Worm (Caenorhabditis elegans): ENCODE data around the gene F13H8.6.

F13H8.6 gene

DNA sequence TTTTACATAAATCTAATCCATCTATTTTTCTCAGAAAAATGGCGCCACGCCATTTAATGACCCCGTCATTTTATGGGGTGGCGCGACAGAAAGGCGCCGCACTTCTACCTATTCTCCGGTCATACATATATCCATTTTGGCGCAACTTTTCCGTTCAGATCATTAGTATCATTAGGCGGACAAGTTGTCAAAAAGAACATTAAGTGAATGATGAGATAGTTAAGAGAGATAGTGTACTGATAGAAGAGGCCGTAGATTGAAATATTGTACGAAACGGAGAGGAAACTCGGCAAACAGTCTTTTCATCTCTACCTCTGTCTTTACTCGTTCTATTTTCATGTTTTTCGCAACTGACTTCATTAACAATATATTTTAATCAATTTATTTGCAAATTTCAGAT is 37.3 kb upstream of the F13H8.6 start, which contains the start of gene sma-6:
Gene sma-6, plus strand, starts transcription at position 399 of the 400 bp plus-strand sequence.
- TF ChIP-seq nhr-23 (tag; optimal IDR thresholded peaks at IDR 0.05) (peak; percentile 18), sea-2 (GFP tag; optimal IDR thresholded peaks at IDR 0.05) (no peak), ZK546.5 (tag; optimal IDR thresholded peaks at IDR 0.05) (no peak), elt-2 (tag; optimal IDR thresholded peaks at IDR 0.05) (peak; percentile 30)

DNA sequence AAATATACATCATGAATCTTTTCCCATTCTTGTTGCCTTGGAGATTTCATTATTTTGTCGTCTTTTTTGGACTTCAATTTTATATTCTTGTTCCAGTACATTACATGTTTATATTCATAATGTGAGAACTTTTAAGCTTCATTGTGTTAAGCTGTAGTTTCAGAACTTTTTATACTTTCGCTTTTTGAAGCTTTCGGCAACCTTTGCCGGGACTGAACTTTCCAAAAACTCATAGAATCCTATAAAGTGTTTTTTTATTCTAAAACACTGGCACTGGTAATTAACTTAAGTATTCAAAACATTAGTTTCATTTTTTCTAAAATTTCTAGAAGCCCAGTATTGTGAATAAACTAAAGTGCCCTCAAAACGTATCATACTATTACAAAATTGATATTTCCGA is 36.2 kb upstream of the F13H8.6 start, which contains the start of gene C32D5.4:
Gene C32D5.4, minus strand, starts transcription at position 101 of the 400 bp plus-strand sequence.
- TF ChIP-seq lin-15B (tag; optimal IDR thresholded peaks at IDR 0.05): no peak
- TF ChIP-seq elt-1 (tag; optimal IDR thresholded peaks at IDR 0.05): no peak
- no peak for TF ChIP-seq nhr-43 (tag; optimal IDR thresholded peaks at IDR 0.05; ENCODE audit: poor library complexity, severe bottlenecking)

DNA sequence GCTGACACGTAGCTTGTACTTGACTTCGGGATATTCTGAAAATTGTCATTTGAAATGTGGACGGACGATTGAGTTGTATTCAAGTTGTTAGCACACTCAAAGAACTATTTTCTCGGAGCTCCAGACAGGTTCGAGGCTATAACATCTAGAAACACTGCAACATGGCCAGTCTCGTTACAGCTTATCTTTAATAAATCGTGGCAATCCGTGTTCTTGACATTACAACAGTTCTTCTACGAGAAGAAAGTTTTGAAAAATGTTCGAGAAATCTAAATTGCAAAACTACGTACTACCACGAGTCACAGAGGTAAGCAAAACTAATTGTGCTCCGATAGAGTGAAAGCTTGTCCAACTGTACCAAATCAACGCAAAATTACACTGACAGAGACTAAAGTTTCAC is 35.3 kb upstream of the F13H8.6 start:
- TF ChIP-seq elt-1 (tag; optimal IDR thresholded peaks at IDR 0.05) (no peak), nhr-25 (tag; optimal IDR thresholded peaks at IDR 0.05) (no peak), nhr-77 (tag; optimal IDR thresholded peaks at IDR 0.05) (no peak), nhr-12 (tag; optimal IDR thresholded peaks at IDR 0.05) (no peak)

DNA sequence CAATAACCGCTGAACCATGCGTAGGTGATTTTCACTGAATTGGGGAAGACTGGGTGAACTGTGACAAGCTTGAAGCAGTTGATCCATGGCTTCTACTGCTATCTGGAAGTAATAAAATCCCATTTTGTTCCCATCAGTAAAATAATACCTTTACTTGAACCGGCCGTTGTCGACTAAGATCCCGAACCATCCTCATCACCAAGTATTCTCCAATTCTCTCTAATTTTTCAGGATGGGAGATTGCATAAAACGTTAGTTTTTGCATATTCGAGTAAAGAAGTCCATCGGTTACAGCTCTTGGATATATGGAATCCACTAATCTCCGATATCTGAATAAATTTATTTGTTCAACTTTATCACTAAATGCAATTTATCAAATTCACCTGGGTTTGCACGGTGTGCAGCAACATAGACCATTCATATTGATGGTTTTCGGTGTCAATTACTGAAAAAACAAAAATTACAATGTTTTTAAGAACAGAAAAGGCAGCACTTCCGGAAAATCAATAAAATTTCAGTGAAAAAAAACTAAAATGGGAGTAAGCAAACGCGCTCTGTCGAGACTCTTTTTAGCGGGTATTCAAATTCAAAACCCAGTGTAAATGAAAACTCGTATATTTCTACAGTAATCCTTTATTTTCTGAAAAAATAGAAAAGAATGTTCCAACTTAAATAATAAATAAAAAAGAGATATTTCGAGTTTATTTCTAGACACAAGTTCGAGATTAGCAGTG is 34.1 kb upstream of the F13H8.6 start, which contains the start of gene efr-3:
Gene efr-3, minus strand, starts transcription at position 505 of the 734 bp plus-strand sequence.
- TF ChIP-seq nhr-28 (tag; optimal IDR thresholded peaks at IDR 0.05): no peak
- no peak for TF ChIP-seq ceh-9 (tag; optimal IDR thresholded peaks at IDR 0.05)
- TF ChIP-seq lin-39 (tag; optimal IDR thresholded peaks at IDR 0.05): no peak
- TF ChIP-seq mdl-1 (tag; optimal IDR thresholded peaks at IDR 0.05): no peak
- TF ChIP-seq unc-62 (GFP tag; optimal IDR thresholded peaks at IDR 0.05): no peak
- no peak for TF ChIP-seq eor-1 (tag; optimal IDR thresholded peaks at IDR 0.05)
- TF ChIP-seq fos-1 (tag; optimal IDR thresholded peaks at IDR 0.05): no peak
- TF ChIP-seq elt-1 (tag; optimal IDR thresholded peaks at IDR 0.05): no peak
- TF ChIP-seq nhr-76 (tag; optimal IDR thresholded peaks at IDR 0.05): no peak
- TF ChIP-seq lin-15B (tag; optimal IDR thresholded peaks at IDR 0.05): peak; percentile 62
- TF ChIP-seq nfya-1 (tag; optimal IDR thresholded peaks at IDR 0.05; ENCODE audit: insufficient read depth): peak; percentile 63
- TF ChIP-seq elt-3 (tag; optimal IDR thresholded peaks at IDR 0.05): no peak
- TF ChIP-seq pqm-1 (tag; optimal IDR thresholded peaks at IDR 0.05): peak; percentile 44
- no peak for TF ChIP-seq skn-1 (tag; optimal IDR thresholded peaks at IDR 0.05)
- no peak for TF ChIP-seq snpc-4 (tag; optimal IDR thresholded peaks at IDR 0.05)
- no peak for TF ChIP-seq nhr-25 (tag; optimal IDR thresholded peaks at IDR 0.05)
- no peak for TF ChIP-seq zag-1 (tag; optimal IDR thresholded peaks at IDR 0.05)
- TF ChIP-seq nhr-12 (tag; optimal IDR thresholded peaks at IDR 0.05): no peak
- TF ChIP-seq tbx-2 (tag; optimal IDR thresholded peaks at IDR 0.05): no peak
- TF ChIP-seq ztf-4 (tag; optimal IDR thresholded peaks at IDR 0.05): no peak
- TF ChIP-seq aly-2 (tag; optimal IDR thresholded peaks at IDR 0.05): no peak
- no peak for TF ChIP-seq mml-1 (tag; optimal IDR thresholded peaks at IDR 0.05)
- TF ChIP-seq ztf-11 (tag; optimal IDR thresholded peaks at IDR 0.05): no peak
- peak; percentile 71 for TF ChIP-seq pha-4 (tag; optimal IDR thresholded peaks at IDR 0.05)
- TF ChIP-seq ceh-28 (tag; optimal IDR thresholded peaks at IDR 0.05): peak; percentile 79
- TF ChIP-seq R02D3.7 (tag; optimal IDR thresholded peaks at IDR 0.05): no peak
- no peak for TF ChIP-seq ceh-82 (tag; optimal IDR thresholded peaks at IDR 0.05)
- no peak for TF ChIP-seq fkh-2 (tag; optimal IDR thresholded peaks at IDR 0.05)
- no peak for TF ChIP-seq nhr-77 (tag; optimal IDR thresholded peaks at IDR 0.05)
- no peak for TF ChIP-seq ceh-16 (tag; optimal IDR thresholded peaks at IDR 0.05)
- TF ChIP-seq egl-27 (tag; optimal IDR thresholded peaks at IDR 0.05): no peak
- no peak for TF ChIP-seq elt-2 (tag; optimal IDR thresholded peaks at IDR 0.05)
- TF ChIP-seq ama-1 (optimal IDR thresholded peaks at IDR 0.05): no peak
- TF ChIP-seq nhr-23 (tag; optimal IDR thresholded peaks at IDR 0.05): peak; percentile 44
- TF ChIP-seq unc-39 (tag; optimal IDR thresholded peaks at IDR 0.05): no peak
- TF ChIP-seq nhr-67 (tag; optimal IDR thresholded peaks at IDR 0.05): no peak
- no peak for TF ChIP-seq nhr-11 (tag; optimal IDR thresholded peaks at IDR 0.05)
- no peak for TF ChIP-seq ZK546.5 (tag; optimal IDR thresholded peaks at IDR 0.05)
- TF ChIP-seq egl-5 (tag; optimal IDR thresholded peaks at IDR 0.05): no peak
- no peak for TF ChIP-seq lsy-12 (tag; optimal IDR thresholded peaks at IDR 0.05)
- TF ChIP-seq fkh-10 (GFP tag; optimal IDR thresholded peaks at IDR 0.05): no peak
- TF ChIP-seq daf-12 (tag; optimal IDR thresholded peaks at IDR 0.05): no peak
- TF ChIP-seq jun-1 (tag; optimal IDR thresholded peaks at IDR 0.05): no peak
- no peak for TF ChIP-seq nhr-43 (tag; optimal IDR thresholded peaks at IDR 0.05; ENCODE audit: poor library complexity, severe bottlenecking)

Measured in whole organism, L3 larva.